Worm (Caenorhabditis elegans): ENCODE measurements around the gene ZK418.6.

DNA sequence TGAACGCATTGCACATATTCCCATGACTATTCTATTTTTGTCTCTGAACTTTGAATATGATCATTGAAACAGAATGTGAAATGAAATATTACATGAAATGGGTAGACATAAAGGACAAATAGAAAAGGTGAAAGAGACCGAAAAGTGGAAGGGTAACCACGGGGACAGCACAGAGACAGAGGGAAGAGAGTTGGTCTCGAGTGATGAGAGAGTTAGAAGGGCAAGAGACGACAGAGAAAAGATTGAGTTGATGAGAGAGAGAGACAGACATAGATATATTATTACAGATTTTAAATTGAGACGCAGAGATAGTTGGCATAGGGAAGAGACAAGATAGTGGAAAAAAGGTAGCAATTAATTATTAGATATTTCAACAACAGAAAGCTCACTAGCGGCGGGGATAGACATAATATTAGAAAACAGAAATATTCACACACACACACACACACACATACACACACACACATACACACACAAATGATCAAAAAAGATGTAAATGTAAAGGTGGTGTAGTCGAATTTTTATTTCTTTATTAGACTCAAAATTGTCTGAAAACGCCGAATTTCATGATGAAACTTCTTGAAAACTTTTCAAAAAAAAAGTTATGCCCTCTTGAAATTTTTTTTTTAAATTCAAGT, 38.1 kb upstream of the ZK418.6 start:
- TF ChIP-seq tbx-37 (GFP tag; conservative IDR thresholded peaks at IDR 0.05) (no peak), sea-1 (GFP tag; conservative IDR thresholded peaks at IDR 0.05) (no peak), tbx-11 (GFP tag; IDR thresholded peaks at IDR 0.05) (no peak), pes-1 (GFP tag; IDR thresholded peaks at IDR 0.05) (no peak), tra-4 (tag; optimal IDR thresholded peaks at IDR 0.05) (no peak), F13C5.2 (tag; optimal IDR thresholded peaks at IDR 0.05) (no peak), hnd-1 (tag; optimal IDR thresholded peaks at IDR 0.05) (no peak)
